Fruit fly (Drosophila melanogaster) whole organism, embryonic: ENCODE results near the gene CG10959.

Experiments used
- ATbp ChIP-seq: fragments of 200-800 bp; sonication (Bioruptor generic); optimal IDR thresholded peaks from 2 replicates; lab custom pipeline; 2017; ENCODE audit warnings: missing biosample characterization, mild to moderate bottlenecking, missing genetic modification characterization, missing genetic modification reagents
- Abd-B ChIP-seq: fragments of 200-800 bp; sonication (Bioruptor generic); optimal IDR thresholded peaks from 2 replicates; lab custom pipeline; 2018; ENCODE audit warnings: missing biosample characterization, mild to moderate bottlenecking, missing genetic modification characterization, moderate library complexity
- Ada2b ChIP-seq: fragments of 200-800 bp; sonication (Bioruptor generic); IDR thresholded peaks from 2 replicates; pipeline ENCODE4 v1.3.6; 2022; ENCODE audit warnings: missing biosample characterization, missing genetic modification characterization
- Aef1 ChIP-seq: fragments of 200-800 bp; sonication (Bioruptor generic); IDR thresholded peaks from 3 replicates; pipeline ENCODE4 v1.3.6; 2022; ENCODE audit warnings: missing biosample characterization, missing genetic modification characterization
- B-H1 ChIP-seq: fragments of 200-800 bp; sonication (Bioruptor generic); IDR thresholded peaks from 3 replicates; pipeline ENCODE4 v1.3.6; 2022; ENCODE audit warnings: missing biosample characterization, missing genetic modification characterization
- BtbVII ChIP-seq: fragments of 200-800 bp; sonication (Bioruptor generic); optimal IDR thresholded peaks from 3 replicates; lab custom pipeline; 2017; ENCODE audit warnings: missing biosample characterization, mild to moderate bottlenecking, missing genetic modification characterization
- CG1024 ChIP-seq: fragments of 200-800 bp; sonication (Bioruptor generic); IDR thresholded peaks from 2 replicates; pipeline ENCODE4 v1.3.6; 2022; ENCODE audit warnings: missing biosample characterization, missing genetic modification characterization
- CG10654 ChIP-seq: fragments of 200-800 bp; sonication (Bioruptor generic); optimal IDR thresholded peaks from 2 replicates; lab custom pipeline; 2016; ENCODE audit warnings: missing biosample characterization, missing genetic modification characterization
- CG11504 ChIP-seq: fragments of 200-800 bp; sonication (Bioruptor generic); optimal IDR thresholded peaks from 3 replicates; lab custom pipeline; 2019; ENCODE audit warnings: missing biosample characterization, mild to moderate bottlenecking, missing genetic modification characterization, moderate library complexity
- CG1233 ChIP-seq: fragments of 200-800 bp; sonication (Bioruptor generic); optimal IDR thresholded peaks from 4 replicates; lab custom pipeline; 2018; ENCODE audit warnings: missing biosample characterization, mild to moderate bottlenecking, missing genetic modification characterization
- CG13894 ChIP-seq: fragments of 200-800 bp; sonication (Bioruptor generic); optimal IDR thresholded peaks from 3 replicates; lab custom pipeline; 2018; ENCODE audit warnings: missing biosample characterization, mild to moderate bottlenecking, missing genetic modification characterization, moderate library complexity
- CG14860 ChIP-seq: fragments of 200-800 bp; sonication (Bioruptor generic); IDR thresholded peaks from 3 replicates; pipeline ENCODE4 v1.3.6; 2022; ENCODE audit warnings: missing biosample characterization, missing genetic modification characterization; ENCODE audit not compliant: partially characterized antibody
- CG14965 ChIP-seq: fragments of 200-800 bp; sonication (Bioruptor generic); optimal IDR thresholded peaks from 2 replicates; lab custom pipeline; 2016; ENCODE audit warnings: missing biosample characterization, missing genetic modification characterization, borderline replicate concordance
- CG15479 ChIP-seq: fragments of 200-800 bp; sonication (Bioruptor generic); optimal IDR thresholded peaks from 3 replicates; lab custom pipeline; 2019; ENCODE audit warnings: missing biosample characterization, mild to moderate bottlenecking, missing genetic modification characterization, moderate library complexity
- CG18262 ChIP-seq: fragments of 200-800 bp; optimal IDR thresholded peaks from 3 replicates; lab custom pipeline; 2019; ENCODE audit warnings: missing biosample characterization, mild to moderate bottlenecking, missing genetic modification characterization, moderate library complexity
- CG2889 ChIP-seq: fragments of 200-800 bp; sonication (Bioruptor generic); IDR thresholded peaks from 3 replicates; pipeline ENCODE4 v1.3.6; 2022; ENCODE audit warnings: missing biosample characterization, missing genetic modification characterization
- CG32532 ChIP-seq: fragments of 200-800 bp; sonication (Bioruptor generic); IDR thresholded peaks from 2 replicates; pipeline ENCODE4 v1.3.6; 2022; ENCODE audit warnings: missing biosample characterization, missing genetic modification characterization
- CG8089 ChIP-seq: fragments of 200-800 bp; sonication (Bioruptor generic); optimal IDR thresholded peaks from 3 replicates; lab custom pipeline; 2016; ENCODE audit warnings: missing biosample characterization, missing genetic modification characterization
- CHES-1-like ChIP-seq: fragments of 200-800 bp; sonication (Bioruptor generic); optimal IDR thresholded peaks from 2 replicates; lab custom pipeline; 2016; ENCODE audit warnings: missing biosample characterization, missing genetic modification characterization
- CTCF ChIP-seq: fragments of 200-800 bp; sonication (Bioruptor generic); optimal IDR thresholded peaks from 2 replicates; lab custom pipeline; 2017; ENCODE audit warnings: missing biosample characterization, mild to moderate bottlenecking, missing genetic modification characterization, moderate library complexity
- Camta ChIP-seq: fragments of 200-800 bp; sonication (Bioruptor generic); optimal IDR thresholded peaks from 2 replicates; lab custom pipeline; 2016; ENCODE audit warnings: missing biosample characterization, missing genetic modification characterization
- Dll ChIP-seq: fragments of 200-800 bp; sonication (Bioruptor generic); IDR thresholded peaks from 4 replicates; pipeline ENCODE4 v1.3.6; 2022; ENCODE audit warnings: missing biosample characterization, missing genetic modification characterization; ENCODE audit not compliant: partially characterized antibody
- Drgx ChIP-seq: fragments of 200-800 bp; sonication (Bioruptor generic); IDR thresholded peaks from 2 replicates; pipeline ENCODE4 v1.3.6; 2022; ENCODE audit warnings: missing biosample characterization, missing genetic modification characterization
- E2f2 ChIP-seq: fragments of 200-800 bp; sonication (Bioruptor generic); IDR thresholded peaks from 2 replicates; pipeline ENCODE4 v1.3.6; 2022; ENCODE audit warnings: missing biosample characterization, missing genetic modification characterization
- Eip74EF ChIP-seq, 2 experiments: fragments of 200-800 bp in 1 of 2; fragments of >200 bp in 1 of 2; sonication (Bioruptor generic) in 1 of 2; optimal IDR thresholded peaks; 2 replicates each; lab custom pipeline; 2017 to 2019; ENCODE audit warnings: missing biosample characterization in 2 of 2, missing genetic modification characterization in 2 of 2, mild to moderate bottlenecking in 1 of 2, moderate library complexity in 1 of 2
- MBD-R2 ChIP-seq: fragments of 200-800 bp; sonication (Bioruptor generic); IDR thresholded peaks from 2 replicates; pipeline ENCODE4 v1.3.6; 2022; ENCODE audit warnings: missing biosample characterization, missing genetic modification characterization
- Nf-YB ChIP-seq: fragments of 200-800 bp; sonication (Bioruptor generic); optimal IDR thresholded peaks from 3 replicates; lab custom pipeline; 2019; ENCODE audit warnings: missing biosample characterization, mild to moderate bottlenecking, missing genetic modification characterization, moderate library complexity
- Nf-YC ChIP-seq: fragments of 200-800 bp; optimal IDR thresholded peaks from 3 replicates; lab custom pipeline; 2019; ENCODE audit warnings: missing biosample characterization, mild to moderate bottlenecking, missing genetic modification characterization, moderate library complexity
- Oli ChIP-seq: fragments of 200-800 bp; sonication (Bioruptor generic); optimal IDR thresholded peaks from 2 replicates; lab custom pipeline; 2018; ENCODE audit warnings: missing biosample characterization, mild to moderate bottlenecking, missing genetic modification characterization, moderate library complexity
- Optix ChIP-seq: fragments of 200-800 bp; sonication (Bioruptor generic); IDR thresholded peaks from 3 replicates; pipeline ENCODE4 v1.3.6; 2022; ENCODE audit warnings: missing biosample characterization, missing genetic modification characterization
- Stat92E ChIP-seq, 3 experiments: fragments of >200 bp in 2 of 3; fragments of 200-800 bp in 1 of 3; sonication (Bioruptor generic) in 1 of 3; optimal IDR thresholded peaks; 2 replicates each; lab custom pipeline; 2017 to 2019; ENCODE audit warnings: missing biosample characterization in 3 of 3, missing genetic modification characterization in 3 of 3, mild to moderate bottlenecking in 1 of 3, moderate library complexity in 1 of 3
- Xrp1 ChIP-seq: fragments of 200-800 bp; sonication (Bioruptor generic); IDR thresholded peaks from 2 replicates; pipeline ENCODE4 v1.3.6; 2022; ENCODE audit warnings: missing biosample characterization, missing genetic modification characterization
- ac ChIP-seq: fragments of 200-800 bp; sonication (Bioruptor generic); optimal IDR thresholded peaks from 3 replicates; lab custom pipeline; 2017; ENCODE audit warnings: missing biosample characterization, mild to moderate bottlenecking, missing genetic modification characterization
- bab2 ChIP-seq: fragments of 200-800 bp; sonication (Bioruptor generic); optimal IDR thresholded peaks from 2 replicates; lab custom pipeline; 2016; ENCODE audit warnings: missing biosample characterization, missing genetic modification characterization
- br ChIP-seq: fragments of >200 bp; optimal IDR thresholded peaks from 2 replicates; lab custom pipeline; 2017
- fu2 ChIP-seq: fragments of 200-800 bp; sonication (Bioruptor generic); optimal IDR thresholded peaks from 2 replicates; lab custom pipeline; 2016; ENCODE audit warnings: missing biosample characterization, missing genetic modification characterization
- gcm ChIP-seq: fragments of 200-800 bp; sonication (Bioruptor generic); optimal IDR thresholded peaks from 2 replicates; lab custom pipeline; 2019; ENCODE audit warnings: missing biosample characterization, mild to moderate bottlenecking, missing genetic modification characterization, moderate library complexity
- ham ChIP-seq: fragments of 200-800 bp; sonication (Bioruptor generic); IDR thresholded peaks from 2 replicates; pipeline ENCODE4 v1.3.6; 2022; ENCODE audit warnings: missing biosample characterization, missing genetic modification characterization
- lola ChIP-seq, 3 experiments: fragments of >200 bp in 2 of 3; fragments of 200-800 bp in 1 of 3; sonication (Bioruptor generic) in 1 of 3; optimal IDR thresholded peaks; 2 replicates each; lab custom pipeline; 2017 to 2019; ENCODE audit warnings: missing biosample characterization in 3 of 3, missing genetic modification characterization in 3 of 3, mild to moderate bottlenecking in 1 of 3, moderate library complexity in 1 of 3
- luna ChIP-seq: fragments of 200-800 bp; sonication (Bioruptor generic); optimal IDR thresholded peaks from 2 replicates; lab custom pipeline; 2016; ENCODE audit warnings: missing biosample characterization, missing genetic modification characterization
- peb ChIP-seq: fragments of 200-800 bp; sonication (Bioruptor generic); IDR thresholded peaks from 2 replicates; pipeline ENCODE4 v1.3.6; 2022; ENCODE audit warnings: missing biosample characterization, missing genetic modification characterization
- pfk ChIP-seq: fragments of 200-800 bp; sonication (Bioruptor generic); optimal IDR thresholded peaks from 2 replicates; lab custom pipeline; 2018; ENCODE audit warnings: missing biosample characterization, mild to moderate bottlenecking, missing genetic modification characterization, moderate library complexity
- pzg ChIP-seq: fragments of 200-800 bp; sonication (Bioruptor generic); optimal IDR thresholded peaks from 3 replicates; lab custom pipeline; 2018; ENCODE audit warnings: missing biosample characterization, mild to moderate bottlenecking, missing genetic modification characterization, moderate library complexity
- row ChIP-seq: fragments of 200-800 bp; sonication (Bioruptor generic); IDR thresholded peaks from 3 replicates; pipeline ENCODE4 v1.3.6; 2022; ENCODE audit warnings: missing biosample characterization, missing genetic modification characterization
- sens ChIP-seq: fragments of 200-800 bp; sonication (Bioruptor generic); peaks from one replicate; lab custom pipeline; 2016; ENCODE audit warnings: missing biosample characterization, missing genetic modification characterization
- so ChIP-seq: fragments of 200-800 bp; sonication (Bioruptor generic); IDR thresholded peaks from 3 replicates; pipeline ENCODE4 v1.3.6; 2022; ENCODE audit warnings: missing biosample characterization, missing genetic modification characterization
- sr ChIP-seq: fragments of 200-800 bp; sonication (Bioruptor generic); IDR thresholded peaks from 3 replicates; pipeline ENCODE4 v1.3.6; 2022; ENCODE audit warnings: missing biosample characterization, missing genetic modification characterization
- stc ChIP-seq: fragments of 200-800 bp; sonication (Bioruptor generic); IDR thresholded peaks from 2 replicates; pipeline ENCODE4 v1.3.6; 2022; ENCODE audit warnings: missing biosample characterization, missing genetic modification characterization
- sug ChIP-seq: fragments of 200-800 bp; optimal IDR thresholded peaks from 2 replicates; lab custom pipeline; 2019; ENCODE audit warnings: missing biosample characterization, mild to moderate bottlenecking, missing genetic modification characterization, moderate library complexity
- tll ChIP-seq, 2 experiments: fragments of 200-800 bp in 1 of 2; fragments of >200 bp in 1 of 2; sonication (Bioruptor generic) in 1 of 2; optimal IDR thresholded peaks; 2 replicates each; lab custom pipeline; 2017 to 2019; ENCODE audit warnings: missing biosample characterization in 2 of 2, missing genetic modification characterization in 2 of 2, mild to moderate bottlenecking in 1 of 2, moderate library complexity in 1 of 2
- zf30C ChIP-seq: fragments of 200-800 bp; sonication (Bioruptor generic); optimal IDR thresholded peaks from 3 replicates; lab custom pipeline; 2018; ENCODE audit warnings: missing biosample characterization, mild to moderate bottlenecking, missing genetic modification characterization
- zfh1 ChIP-seq: fragments of 200-800 bp; sonication (Bioruptor generic); IDR thresholded peaks from 3 replicates; pipeline ENCODE4 v1.3.6; 2022; ENCODE audit warnings: missing biosample characterization, missing genetic modification characterization

The CG10959 gene

dm6 chrX:8177742-8178141 is 29.2 kb downstream of the CG10959 start:
- no peak for TF ChIP-seq ac (GFP tag; lab: Kevin White, UChicago)
- no peak for TF ChIP-seq Ada2b (GFP tag; lab: Robert Waterston, UW)
- no peak for TF ChIP-seq sug
- no peak for TF ChIP-seq B-H1 (GFP tag; lab: Robert Waterston, UW)
- no peak for TF ChIP-seq luna
- TF ChIP-seq Nf-YC (tag; lab: Kevin White, UChicago), result no peak
- no peak for TF ChIP-seq Stat92E (GFP tag; optimal IDR thresholded peaks at IDR 0.05; lab: Kevin White, UChicago)
- TF ChIP-seq Oli (tag; lab: Kevin White, UChicago), result no peak
- no peak for TF ChIP-seq BtbVII (GFP tag; lab: Kevin White, UChicago)
- TF ChIP-seq ATbp (GFP tag; lab: Kevin White, UChicago), result no peak
- TF ChIP-seq peb (GFP tag; lab: Robert Waterston, UW), result no peak
- no peak for TF ChIP-seq Aef1 (GFP tag; lab: Robert Waterston, UW)
- no peak for TF ChIP-seq CG2889 (GFP tag; lab: Robert Waterston, UW)
- no peak for TF ChIP-seq Eip74EF (GFP tag; optimal IDR thresholded peaks at IDR 0.05; lab: Kevin White, UChicago)
- no peak for TF ChIP-seq stc (GFP tag; lab: Robert Waterston, UW)
- TF ChIP-seq Abd-B (GFP tag; lab: Kevin White, UChicago), result no peak
- TF ChIP-seq tll (GFP tag; optimal IDR thresholded peaks at IDR 0.05; lab: Kevin White, UChicago), result no peak
- TF ChIP-seq CTCF (GFP tag; lab: Kevin White, UChicago), result no peak
- 0 out of 2 replicates have a peak, but pooled peaks have one; percentile 16 for TF ChIP-seq Drgx (GFP tag; lab: Robert Waterston, UW)
- no peak for TF ChIP-seq CG14965 (GFP tag; lab: Kevin White, UChicago)
- TF ChIP-seq MBD-R2 (GFP tag; lab: Robert Waterston, UW), result peak; percentile 22; the same call in 1 of the 2 replicates
- TF ChIP-seq bab2 (GFP tag; lab: Kevin White, UChicago), result no peak
- TF ChIP-seq sens (GFP tag; lab: Kevin White, UChicago), result peak; percentile 7
- TF ChIP-seq CG15479, result no peak
- peak; percentile 19 for TF ChIP-seq pfk (GFP tag; lab: Kevin White, UChicago)
- TF ChIP-seq sr (GFP tag; lab: Robert Waterston, UW), result 0 out of 3 replicates have a peak, but pooled peaks have one; percentile 51
- peak; percentile 4 for TF ChIP-seq pzg (GFP tag; lab: Kevin White, UChicago)
- TF ChIP-seq lola (GFP tag; optimal IDR thresholded peaks at IDR 0.05; lab: Kevin White, UChicago), result no peak
- no peak for TF ChIP-seq CHES-1-like
- TF ChIP-seq Dll (GFP tag; lab: Robert Waterston, UW), result no peak
- no peak for TF ChIP-seq Nf-YB (GFP tag; lab: Kevin White, UChicago)
- TF ChIP-seq row (GFP tag; lab: Robert Waterston, UW), result 0 out of 3 replicates have a peak, but pooled peaks have one; percentile 13
- TF ChIP-seq so, result no peak
- no peak for TF ChIP-seq fu2 (GFP tag; lab: Kevin White, UChicago)
- TF ChIP-seq CG1233 (GFP tag; lab: Kevin White, UChicago), result no peak
- no peak for TF ChIP-seq CG8089 (GFP tag; lab: Kevin White, UChicago)
- no peak for TF ChIP-seq E2f2 (GFP tag; lab: Robert Waterston, UW)
- no peak for TF ChIP-seq zf30C (GFP tag; lab: Kevin White, UChicago)
- no peak for TF ChIP-seq CG14860
- TF ChIP-seq CG1024 (GFP tag; lab: Robert Waterston, UW), result no peak
- no peak for TF ChIP-seq CG18262
- no peak for TF ChIP-seq Camta (GFP tag; lab: Kevin White, UChicago)
- 0 out of 3 replicates have a peak, but pooled peaks have one; percentile 18 for TF ChIP-seq zfh1 (GFP tag; lab: Robert Waterston, UW)
- TF ChIP-seq gcm (GFP tag; lab: Kevin White, UChicago), result no peak
- TF ChIP-seq Xrp1 (GFP tag; lab: Robert Waterston, UW), result no peak
- no peak for TF ChIP-seq CG11504 (tag; lab: Kevin White, UChicago)
- peak; percentile 19 for TF ChIP-seq CG13894 (tag; lab: Kevin White, UChicago)
- TF ChIP-seq Optix, result 0 out of 3 replicates have a peak, but pooled peaks have one; percentile 20
- TF ChIP-seq br (lab: Kevin White, UChicago), result no peak
- no peak for TF ChIP-seq ham (GFP tag; lab: Robert Waterston, UW)
- peak; percentile 20; the same call in 1 of the 2 replicates for TF ChIP-seq CG32532
- TF ChIP-seq CG10654, result no peak
